Worm (Caenorhabditis elegans): ENCODE data around the gene srw-130.

srw-130 gene

DNA sequence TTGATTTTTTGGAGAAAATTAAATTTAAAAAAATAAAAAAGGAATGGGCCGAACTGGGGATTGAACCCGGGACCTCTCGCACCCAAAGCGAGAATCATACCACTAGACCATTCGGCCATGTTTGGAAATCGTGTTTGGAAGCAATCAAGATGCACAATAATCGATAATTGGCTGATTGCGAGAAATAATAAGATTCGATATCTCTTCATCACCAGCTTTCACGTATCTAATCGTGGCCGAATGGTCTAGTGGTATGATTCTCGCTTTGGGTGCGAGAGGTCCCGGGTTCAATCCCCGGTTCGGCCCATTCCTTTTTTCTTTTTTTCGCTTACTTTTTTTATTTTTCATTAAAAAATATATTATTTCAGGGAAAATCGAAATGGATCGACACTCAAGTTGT, 33.4 kb upstream of the srw-130 start (continued):
- TF ChIP-seq Y48G9A.11 (GFP tag; IDR thresholded peaks at IDR 0.05): peak; percentile 70; the same call in 1 of the 2 replicates
- TF ChIP-seq lsy-2 (tag; optimal IDR thresholded peaks at IDR 0.05): peak in 1 of 2 experiments; percentile 35
- no peak for TF ChIP-seq spr-1 (tag; optimal IDR thresholded peaks at IDR 0.05)
- peak; percentile 21 for TF ChIP-seq mes-2 (tag; optimal IDR thresholded peaks at IDR 0.05; ENCODE audit: poor library complexity, severe bottlenecking)
- peak; percentile 55 to 60; a peak in 1 of 4 replicates for TF ChIP-seq madf-5 (GFP tag; IDR thresholded peaks at IDR 0.05)
- no peak for TF ChIP-seq egl-27 (tag; optimal IDR thresholded peaks at IDR 0.05)
- TF ChIP-seq tra-1 (GFP tag; IDR thresholded peaks at IDR 0.05): peak; percentile 47; the same call in 1 of the 2 replicates
- TF ChIP-seq ceh-44 (GFP tag; IDR thresholded peaks at IDR 0.05): peak; percentile 39; the same call in 1 of the 2 replicates
- no peak for TF ChIP-seq daf-19 (GFP tag; conservative IDR thresholded peaks at IDR 0.05)
- TF ChIP-seq ZK337.2 (GFP tag; IDR thresholded peaks at IDR 0.05): 0 out of 2 replicates have a peak, but pooled peaks have one; percentile 16
- peak; percentile 8 for TF ChIP-seq dve-1 (tag; optimal IDR thresholded peaks at IDR 0.05; ENCODE audit: insufficient read depth)
- 0 out of 2 replicates have a peak, but pooled peaks have one; percentile 37 for TF ChIP-seq dmd-8 (GFP tag; IDR thresholded peaks at IDR 0.05)
- no peak for TF ChIP-seq jun-1 (tag; optimal IDR thresholded peaks at IDR 0.05)
- TF ChIP-seq F26F4.8 (GFP tag; conservative IDR thresholded peaks at IDR 0.05): peak; percentile 76
- TF ChIP-seq dmd-6 (GFP tag; IDR thresholded peaks at IDR 0.05): peak; percentile 8; the same call in 1 of the 2 replicates
- no peak; the same call in 1 of the 2 replicates for TF ChIP-seq zfp-3 (GFP tag; conservative IDR thresholded peaks at IDR 0.05)
- peak; percentile 72 for TF ChIP-seq snpc-1.2 (GFP tag; IDR thresholded peaks at IDR 0.05)
- TF ChIP-seq lin-13 (GFP tag; optimal IDR thresholded peaks at IDR 0.05): peak; percentile 31
- TF ChIP-seq vab-7 (GFP tag; IDR thresholded peaks at IDR 0.05): no peak
- peak; percentile 80 for TF ChIP-seq lim-7 (GFP tag; IDR thresholded peaks at IDR 0.05)
- TF ChIP-seq pha-4 (GFP tag; IDR thresholded peaks at IDR 0.05): peak; percentile 75; the same call in 1 of the 2 replicates
- no peak for TF ChIP-seq pha-4 (tag; optimal IDR thresholded peaks at IDR 0.05)
- TF ChIP-seq lin-38 (GFP tag; IDR thresholded peaks at IDR 0.05): peak; percentile 70; the same call in 1 of the 2 replicates
- peak; percentile 25 for TF ChIP-seq duxl-1 (tag; optimal IDR thresholded peaks at IDR 0.05; ENCODE audit: poor library complexity)
- TF ChIP-seq F10B5.3 (tag; optimal IDR thresholded peaks at IDR 0.05): no peak
- TF ChIP-seq F44E2.7 (GFP tag; IDR thresholded peaks at IDR 0.05): 0 out of 2 replicates have a peak, but pooled peaks have one; percentile 7
- peak; percentile 68; the same call in 1 of the 2 replicates for TF ChIP-seq arid-1 (GFP tag; conservative IDR thresholded peaks at IDR 0.05)
- TF ChIP-seq F37D6.2 (tag; optimal IDR thresholded peaks at IDR 0.05): no peak

DNA sequence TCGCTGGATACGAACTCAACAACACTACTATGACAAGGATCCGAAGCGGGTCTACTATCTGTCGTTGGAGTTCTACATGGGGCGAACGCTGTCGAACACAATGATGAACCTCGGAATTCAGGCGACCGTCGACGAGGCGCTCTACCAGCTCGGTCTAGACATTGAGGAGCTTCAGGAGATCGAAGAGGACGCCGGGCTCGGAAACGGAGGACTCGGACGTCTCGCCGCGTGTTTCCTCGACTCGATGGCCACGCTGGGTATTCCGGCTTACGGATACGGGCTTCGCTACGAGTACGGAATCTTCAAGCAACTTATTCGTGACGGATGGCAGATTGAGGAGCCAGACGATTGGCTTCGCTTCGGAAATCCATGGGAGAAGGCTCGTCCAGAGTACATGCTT, 32.9 kb upstream of the srw-130 start:
- TF ChIP-seq hlh-30 (tag; optimal IDR thresholded peaks at IDR 0.05; ENCODE audit: insufficient read depth) (no peak), ceh-28 (tag; optimal IDR thresholded peaks at IDR 0.05) (no peak), attf-4 (tag; optimal IDR thresholded peaks at IDR 0.05) (no peak), F10B5.3 (tag; optimal IDR thresholded peaks at IDR 0.05) (no peak), set-16 (GFP tag; IDR thresholded peaks at IDR 0.05) (peak; percentile 80), unc-62 (GFP tag; optimal IDR thresholded peaks at IDR 0.05 in 1 of 2) (peak in 1 of 2 experiments; percentile 75), unc-62 (tag; optimal IDR thresholded peaks at IDR 0.05) (no peak)

ce11 chrV:3581034-3581433, 32.3 kb upstream of the srw-130 start:
- TF ChIP-seq lin-13 (GFP tag; optimal IDR thresholded peaks at IDR 0.05) (no peak), egl-43 (GFP tag; IDR thresholded peaks at IDR 0.05) (no peak), hlh-30 (tag; optimal IDR thresholded peaks at IDR 0.05; ENCODE audit: insufficient read depth) (peak; percentile 36), nhr-28 (tag; optimal IDR thresholded peaks at IDR 0.05) (peak; percentile 20), set-16 (GFP tag; IDR thresholded peaks at IDR 0.05) (no peak), zfp-3 (GFP tag; conservative IDR thresholded peaks at IDR 0.05) (no peak), daf-16 (GFP tag; optimal IDR thresholded peaks at IDR 0.05) (peak in 1 of 2 experiments; percentile 20), daf-16 (tag; optimal IDR thresholded peaks at IDR 0.05) (peak; percentile 88), dve-1 (tag; optimal IDR thresholded peaks at IDR 0.05; ENCODE audit: insufficient read depth) (peak; percentile 35), F37D6.2 (tag; optimal IDR thresholded peaks at IDR 0.05) (no peak), aha-1 (tag) (peak; percentile 92), fos-1 (tag; optimal IDR thresholded peaks at IDR 0.05) (no peak), dmd-9 (GFP tag; IDR thresholded peaks at IDR 0.05) (no peak), ztf-7 (tag; optimal IDR thresholded peaks at IDR 0.05) (no peak), nhr-237 (tag; optimal IDR thresholded peaks at IDR 0.05) (no peak), hlh-11 (tag; optimal IDR thresholded peaks at IDR 0.05) (peak; percentile 9), nhr-10 (tag; optimal IDR thresholded peaks at IDR 0.05) (no peak), daf-12 (tag; optimal IDR thresholded peaks at IDR 0.05) (no peak), Y5F2A.4 (GFP tag; optimal IDR thresholded peaks at IDR 0.05) (no peak), T20F7.1 (GFP tag; optimal IDR thresholded peaks at IDR 0.05) (no peak), lim-7 (GFP tag; IDR thresholded peaks at IDR 0.05) (no peak)

Data from whole organism, L4 larva.